Fruit fly (Drosophila melanogaster) whole organism, embryonic: ENCODE data around the gene Rad60.
A peak's percentile ranks its signal among the peaks of the same experiment; 100 is the strongest.

Source experiments
- ATbp ChIP-seq: fragments of 200-800 bp; sonication (Bioruptor generic); optimal IDR thresholded peaks from 2 replicates; lab custom pipeline; 2017; ENCODE audit warnings: missing biosample characterization, mild to moderate bottlenecking, missing genetic modification characterization, missing genetic modification reagents
- Awh ChIP-seq: fragments of 200-800 bp; sonication (Bioruptor generic); IDR thresholded peaks from 2 replicates; pipeline ENCODE4, ENCODE4 v1.3.6; 2022; ENCODE audit warnings: missing biosample characterization, missing genetic modification characterization
- C15 ChIP-seq: fragments of 200-800 bp; sonication (Bioruptor generic); IDR thresholded peaks from 3 replicates; pipeline ENCODE4 v1.3.6; 2022; ENCODE audit warnings: missing biosample characterization, missing genetic modification characterization
- CG10147 ChIP-seq: fragments of 200-800 bp; sonication (Bioruptor generic); optimal IDR thresholded peaks from 2 replicates; lab custom pipeline; 2019; ENCODE audit warnings: missing biosample characterization, mild to moderate bottlenecking, missing genetic modification characterization, moderate library complexity
- CG10321 ChIP-seq: fragments of 200-800 bp; sonication (Bioruptor generic); IDR thresholded peaks from 2 replicates; pipeline ENCODE4 v1.3.6; 2022; ENCODE audit warnings: missing biosample characterization, missing genetic modification characterization
- CG10543 ChIP-seq: fragments of 200-800 bp; sonication (Bioruptor generic); optimal IDR thresholded peaks from 3 replicates; lab custom pipeline; 2017; ENCODE audit warnings: missing biosample characterization, mild to moderate bottlenecking, missing genetic modification characterization, moderate library complexity
- CG10654 ChIP-seq: fragments of 200-800 bp; sonication (Bioruptor generic); optimal IDR thresholded peaks from 2 replicates; lab custom pipeline; 2016; ENCODE audit warnings: missing biosample characterization, missing genetic modification characterization
- CG11456 ChIP-seq: fragments of 200-800 bp; sonication (Bioruptor generic); IDR thresholded peaks from 3 replicates; pipeline ENCODE4 v1.3.6; 2022; ENCODE audit warnings: missing biosample characterization, missing genetic modification characterization
- CG11504 ChIP-seq: fragments of 200-800 bp; sonication (Bioruptor generic); optimal IDR thresholded peaks from 3 replicates; lab custom pipeline; 2019; ENCODE audit warnings: missing biosample characterization, mild to moderate bottlenecking, missing genetic modification characterization, moderate library complexity
- CG12744 ChIP-seq: fragments of 200-800 bp; sonication (Bioruptor generic); optimal IDR thresholded peaks from 2 replicates; lab custom pipeline; 2016; ENCODE audit warnings: missing biosample characterization, missing genetic modification characterization
- CG1529 ChIP-seq: fragments of 200-800 bp; sonication (Bioruptor generic); optimal IDR thresholded peaks from 3 replicates; lab custom pipeline; 2018; ENCODE audit warnings: missing biosample characterization, missing genetic modification characterization
- CG15601 ChIP-seq: fragments of 200-800 bp; sonication (Bioruptor generic); optimal IDR thresholded peaks from 3 replicates; lab custom pipeline; 2019; ENCODE audit warnings: missing biosample characterization, mild to moderate bottlenecking, missing genetic modification characterization, moderate library complexity
- CG1603 ChIP-seq: fragments of 200-800 bp; sonication (Bioruptor generic); optimal IDR thresholded peaks from 2 replicates; lab custom pipeline; 2019; ENCODE audit warnings: missing biosample characterization, mild to moderate bottlenecking, missing genetic modification characterization, moderate library complexity
- CG17186 ChIP-seq: fragments of 200-800 bp; sonication (Bioruptor generic); optimal IDR thresholded peaks from 3 replicates; lab custom pipeline; 2017; ENCODE audit warnings: missing biosample characterization, missing genetic modification reagents, missing genetic modification characterization
- CG17361 ChIP-seq: fragments of 200-800 bp; sonication (Bioruptor generic); IDR thresholded peaks from 3 replicates; pipeline ENCODE4 v1.3.6; 2022; ENCODE audit warnings: missing biosample characterization, missing genetic modification characterization
- CG18619 ChIP-seq: fragments of 200-800 bp; sonication (Bioruptor generic); optimal IDR thresholded peaks from 3 replicates; lab custom pipeline; 2017; ENCODE audit warnings: missing biosample characterization, mild to moderate bottlenecking, missing genetic modification characterization
- CG2875 ChIP-seq: fragments of 200-800 bp; sonication (Bioruptor generic); optimal IDR thresholded peaks from 2 replicates; lab custom pipeline; 2017; ENCODE audit warnings: missing biosample characterization, mild to moderate bottlenecking, missing genetic modification characterization, missing genetic modification reagents
- CG30403 ChIP-seq: fragments of 200-800 bp; sonication (Bioruptor generic); optimal IDR thresholded peaks from 3 replicates; lab custom pipeline; 2016; ENCODE audit warnings: missing biosample characterization, missing genetic modification characterization
- CG3281 ChIP-seq: fragments of 200-800 bp; sonication (Bioruptor generic); optimal IDR thresholded peaks from 3 replicates; lab custom pipeline; 2017; ENCODE audit warnings: missing biosample characterization, mild to moderate bottlenecking, missing genetic modification characterization
- CG42726 ChIP-seq: fragments of 200-800 bp; sonication (Bioruptor generic); IDR thresholded peaks from 2 replicates; pipeline ENCODE4 v1.3.6; 2022; ENCODE audit warnings: missing biosample characterization, missing genetic modification characterization; ENCODE audit not compliant: partially characterized antibody
- CG6689 ChIP-seq: fragments of 200-800 bp; sonication (Bioruptor generic); IDR thresholded peaks from 2 replicates; pipeline ENCODE4 v1.3.6; 2022; ENCODE audit warnings: missing biosample characterization, missing genetic modification characterization
- CG6765 ChIP-seq: fragments of 200-800 bp; sonication (Bioruptor generic); optimal IDR thresholded peaks from 3 replicates; lab custom pipeline; 2017; ENCODE audit warnings: missing biosample characterization, mild to moderate bottlenecking, missing genetic modification characterization
- CG6791 ChIP-seq: fragments of 200-800 bp; sonication (Bioruptor generic); IDR thresholded peaks from 3 replicates; pipeline ENCODE4 v1.3.6; 2022; ENCODE audit warnings: missing biosample characterization, missing genetic modification characterization; ENCODE audit not compliant: partially characterized antibody
- CG7372 ChIP-seq: fragments of 200-800 bp; sonication (Bioruptor generic); IDR thresholded peaks from 2 replicates; pipeline ENCODE4 v1.3.6; 2022; ENCODE audit warnings: missing biosample characterization, missing genetic modification characterization
- CG7928 ChIP-seq: fragments of 200-800 bp; sonication (Bioruptor generic); optimal IDR thresholded peaks from 2 replicates; lab custom pipeline; 2017; ENCODE audit warnings: missing biosample characterization, mild to moderate bottlenecking, missing genetic modification characterization
- CG8359 ChIP-seq: fragments of 200-800 bp; sonication (Bioruptor generic); optimal IDR thresholded peaks from 2 replicates; lab custom pipeline; 2017; ENCODE audit warnings: missing biosample characterization, mild to moderate bottlenecking, missing genetic modification characterization, borderline replicate concordance
- CG9215 ChIP-seq: fragments of 200-800 bp; sonication (Bioruptor generic); IDR thresholded peaks from 2 replicates; pipeline ENCODE4 v1.3.6; 2022; ENCODE audit warnings: missing biosample characterization, missing genetic modification characterization
- CG9932 ChIP-seq: fragments of 200-800 bp; sonication (Bioruptor generic); IDR thresholded peaks from 2 replicates; pipeline ENCODE4 v1.3.6; 2022; ENCODE audit warnings: missing biosample characterization, missing genetic modification characterization
- CrebB ChIP-seq: fragments of 200-800 bp; sonication (Bioruptor generic); optimal IDR thresholded peaks from 3 replicates; lab custom pipeline; 2018; ENCODE audit warnings: missing biosample characterization, mild to moderate bottlenecking, missing genetic modification characterization
- Deaf1 ChIP-seq: fragments of 200-800 bp; optimal IDR thresholded peaks from 3 replicates; lab custom pipeline; 2019; ENCODE audit warnings: missing biosample characterization, mild to moderate bottlenecking, missing genetic modification characterization, moderate library complexity
- Gsc ChIP-seq: fragments of 200-800 bp; sonication (Bioruptor generic); IDR thresholded peaks from 2 replicates; pipeline ENCODE4 v1.3.6; 2022; ENCODE audit warnings: missing biosample characterization, missing genetic modification characterization
- H15 ChIP-seq: fragments of 200-800 bp; sonication (Bioruptor generic); IDR thresholded peaks from 3 replicates; pipeline ENCODE4 v1.3.6; 2022; ENCODE audit warnings: missing biosample characterization, missing genetic modification characterization
- Mrtf ChIP-seq: fragments of 200-800 bp; sonication (Bioruptor generic); IDR thresholded peaks from 3 replicates; pipeline ENCODE4 v1.3.6; 2022; ENCODE audit warnings: missing biosample characterization, missing genetic modification characterization
- NC2α ChIP-seq: fragments of 200-800 bp; sonication (Bioruptor generic); optimal IDR thresholded peaks from 2 replicates; lab custom pipeline; 2016; ENCODE audit warnings: missing biosample characterization, missing genetic modification characterization
- Oaz ChIP-seq: fragments of 200-800 bp; sonication (Bioruptor generic); IDR thresholded peaks from 2 replicates; pipeline ENCODE4 v1.3.6; 2022; ENCODE audit warnings: missing biosample characterization, missing genetic modification characterization
- Ptx1 ChIP-seq: fragments of 200-800 bp; sonication (Bioruptor generic); IDR thresholded peaks from 2 replicates; pipeline ENCODE4 v1.3.6; 2022; ENCODE audit warnings: missing biosample characterization, missing genetic modification characterization
- Sin3A ChIP-seq: fragments of >200 bp; optimal IDR thresholded peaks from 2 replicates; lab custom pipeline; 2018
- danr ChIP-seq: fragments of 200-800 bp; sonication (Bioruptor generic); IDR thresholded peaks from 2 replicates; pipeline ENCODE4 v1.3.6; 2022; ENCODE audit warnings: missing biosample characterization, missing genetic modification characterization
- fd102C ChIP-seq: fragments of 200-800 bp; sonication (Bioruptor generic); optimal IDR thresholded peaks from 2 replicates; lab custom pipeline; 2018; ENCODE audit warnings: missing biosample characterization, mild to moderate bottlenecking, missing genetic modification characterization, moderate library complexity
- gem ChIP-seq: fragments of 200-800 bp; sonication (Bioruptor generic); optimal IDR thresholded peaks from 2 replicates; lab custom pipeline; 2019; ENCODE audit warnings: missing biosample characterization, mild to moderate bottlenecking, missing genetic modification characterization, moderate library complexity
- hbn ChIP-seq: fragments of 200-800 bp; sonication (Bioruptor generic); IDR thresholded peaks from 2 replicates; pipeline ENCODE4 v1.3.6; 2022; ENCODE audit warnings: missing biosample characterization, missing genetic modification characterization; ENCODE audit not compliant: partially characterized antibody
- kah ChIP-seq: fragments of 200-800 bp; sonication (Bioruptor generic); optimal IDR thresholded peaks from 2 replicates; lab custom pipeline; 2018; ENCODE audit warnings: missing biosample characterization, mild to moderate bottlenecking, missing genetic modification characterization
- lilli ChIP-seq: fragments of 200-800 bp; sonication (Bioruptor generic); optimal IDR thresholded peaks from 3 replicates; lab custom pipeline; 2016; ENCODE audit warnings: missing biosample characterization, missing genetic modification characterization
- org-1 ChIP-seq: fragments of 200-800 bp; sonication (Bioruptor generic); optimal IDR thresholded peaks from 2 replicates; lab custom pipeline; 2017; ENCODE audit warnings: missing biosample characterization, missing genetic modification characterization
- pan ChIP-seq, 4 experiments: fragments of >200 bp in 3 of 4; fragments of 200-800 bp in 1 of 4; sonication (Bioruptor generic) in 1 of 4; optimal IDR thresholded peaks in 3 of 4; IDR thresholded peaks in 1 of 4; 2 replicates each; pipeline versions ENCODE4 v1.3.6 to Lab custom; 2017 to 2022; ENCODE audit warnings: missing biosample characterization in 2 of 4, missing genetic modification characterization in 2 of 4, mixed read lengths in 1 of 4
- pho ChIP-seq: fragments of 200-800 bp; sonication (Bioruptor generic); optimal IDR thresholded peaks from 2 replicates; lab custom pipeline; 2016; ENCODE audit warnings: missing biosample characterization, missing genetic modification characterization
- run ChIP-seq: fragments of 200-800 bp; sonication (Bioruptor generic); optimal IDR thresholded peaks from 3 replicates; lab custom pipeline; 2018; ENCODE audit warnings: missing biosample characterization, mild to moderate bottlenecking, missing genetic modification characterization
- ssp ChIP-seq: fragments of 200-800 bp; sonication (Bioruptor generic); IDR thresholded peaks from 2 replicates; pipeline ENCODE4 v1.3.6; 2022; ENCODE audit warnings: missing biosample characterization, missing genetic modification characterization
- unpg ChIP-seq: fragments of 200-800 bp; sonication (Bioruptor generic); optimal IDR thresholded peaks from 3 replicates; lab custom pipeline; 2018; ENCODE audit warnings: missing biosample characterization, mild to moderate bottlenecking, missing genetic modification characterization, moderate library complexity

Gene Rad60

DNA sequence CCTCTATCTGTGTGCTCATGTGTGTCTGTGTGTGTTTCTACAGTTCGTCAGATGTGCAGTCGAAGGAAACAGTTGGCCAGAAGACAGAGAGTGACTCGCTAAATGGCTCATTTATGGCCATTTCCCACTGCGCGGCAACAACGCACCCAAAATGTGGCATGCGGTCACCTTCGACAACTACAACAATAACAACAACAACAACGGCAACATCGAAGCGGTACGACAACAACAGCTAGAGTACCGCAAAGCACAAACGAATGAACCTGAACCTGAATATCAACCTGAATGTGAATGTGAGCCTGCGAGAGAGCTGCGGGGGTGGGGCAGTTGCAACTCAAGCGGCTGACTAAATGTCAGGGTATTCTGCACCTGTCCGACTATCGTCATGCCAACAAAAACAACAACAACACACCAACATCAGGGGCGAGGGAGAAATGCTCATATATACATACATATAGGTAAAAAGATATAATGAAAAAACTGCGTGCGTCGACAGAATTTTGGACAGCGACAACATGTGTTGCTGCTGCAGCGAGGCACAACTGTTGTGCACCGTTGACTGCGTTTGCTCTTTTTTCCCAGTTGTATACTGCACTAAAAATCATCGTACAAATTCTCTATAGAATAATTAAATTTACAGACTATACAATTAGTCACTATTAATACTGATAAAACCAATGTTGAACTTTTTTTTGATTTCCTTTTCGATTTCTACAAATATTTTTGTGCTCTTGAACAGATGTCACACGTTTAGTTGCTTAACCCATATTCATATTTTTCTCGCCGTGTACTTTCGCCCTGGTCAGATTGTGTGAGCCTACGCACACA, 49.0 kb upstream of the Rad60 start (continued):
- no peak for TF ChIP-seq CG6765
- peak; percentile 45 for TF ChIP-seq lilli
- no peak for TF ChIP-seq ssp (GFP tag; lab: Robert Waterston, UW)
- TF ChIP-seq Awh (GFP tag; lab: Robert Waterston, UW), result no peak
- TF ChIP-seq gem (tag; lab: Kevin White, UChicago), result peak; percentile 78
- TF ChIP-seq CG7372, result no peak
- TF ChIP-seq Mrtf (GFP tag; lab: Robert Waterston, UW), result no peak
- no peak for TF ChIP-seq CG11504 (tag; lab: Kevin White, UChicago)
- no peak for TF ChIP-seq hbn (GFP tag; lab: Robert Waterston, UW)
- TF ChIP-seq C15, result no peak
- TF ChIP-seq NC2α (GFP tag; lab: Kevin White, UChicago), result no peak
- no peak for TF ChIP-seq CG10654 (GFP tag; lab: Kevin White, UChicago)
- no peak for TF ChIP-seq CG9932
- TF ChIP-seq CG42726, result no peak
- no peak for TF ChIP-seq Gsc (GFP tag; lab: Robert Waterston, UW)
- peak; percentile 20 for TF ChIP-seq ATbp (GFP tag; lab: Kevin White, UChicago)
- no peak for TF ChIP-seq CG12744
- no peak for TF ChIP-seq CG18619 (GFP tag; lab: Kevin White, UChicago)
- 0 out of 2 replicates have a peak, but pooled peaks have one; percentile 18 for TF ChIP-seq CG6689 (GFP tag; lab: Robert Waterston, UW)
- TF ChIP-seq CG17186 (GFP tag; lab: Kevin White, UChicago), result no peak
- TF ChIP-seq run (tag; lab: Kevin White, UChicago), result no peak
- TF ChIP-seq CG8359 (GFP tag; lab: Kevin White, UChicago), result no peak
- peak; percentile 30 for TF ChIP-seq org-1 (GFP tag; lab: Kevin White, UChicago)
- TF ChIP-seq CG10543 (GFP tag; lab: Kevin White, UChicago), result no peak
- no peak for TF ChIP-seq Sin3A
- no peak for TF ChIP-seq Oaz (GFP tag; lab: Robert Waterston, UW)
- peak; percentile 36; the same call in 1 of the 3 replicates for TF ChIP-seq CG17361 (GFP tag; lab: Robert Waterston, UW)
- TF ChIP-seq Deaf1 (tag; lab: Kevin White, UChicago), result no peak
- no peak for TF ChIP-seq CG10321 (GFP tag; lab: Robert Waterston, UW)
- peak; percentile 42 for TF ChIP-seq CG15601 (tag; lab: Kevin White, UChicago)
- no peak for TF ChIP-seq kah (GFP tag; lab: Kevin White, UChicago)
- TF ChIP-seq Ptx1, result no peak
- no peak for TF ChIP-seq CG10147 (GFP tag; lab: Kevin White, UChicago)
- TF ChIP-seq CG7928 (GFP tag; lab: Kevin White, UChicago), result no peak
- no peak for TF ChIP-seq CG3281
- no peak for TF ChIP-seq CG11456 (GFP tag; lab: Robert Waterston, UW)
- no peak for TF ChIP-seq pho (GFP tag; lab: Kevin White, UChicago)
- TF ChIP-seq CG2875, result peak; percentile 32
- no peak for TF ChIP-seq pan (optimal IDR thresholded peaks at IDR 0.05; lab: Kevin White, UChicago)
- no peak for TF ChIP-seq pan (GFP tag; optimal IDR thresholded peaks at IDR 0.05 in 1 of 2, IDR thresholded peaks at IDR 0.05 in 1 of 2)
- TF ChIP-seq CG1529 (GFP tag; lab: Kevin White, UChicago), result peak; percentile 47
- peak; percentile 48 for TF ChIP-seq CG30403 (GFP tag; lab: Kevin White, UChicago)
- TF ChIP-seq CrebB (tag; lab: Kevin White, UChicago), result no peak
- no peak for TF ChIP-seq CG9215 (GFP tag; lab: Robert Waterston, UW)
- peak; percentile 64 for TF ChIP-seq CG1603 (tag; lab: Kevin White, UChicago)
- TF ChIP-seq CG6791 (GFP tag; lab: Robert Waterston, UW), result no peak
- no peak for TF ChIP-seq H15
- TF ChIP-seq unpg (GFP tag; lab: Kevin White, UChicago), result peak; percentile 52
- no peak for TF ChIP-seq danr (GFP tag; lab: Robert Waterston, UW)
- TF ChIP-seq fd102C, result peak; percentile 88
